Worm (Caenorhabditis elegans): Measurements from ENCODE around the gene mak-1.
A peak's percentile ranks its signal among the peaks of the same experiment; 100 is the strongest.

Gene mak-1

ce11 chrII:8751686-8752085 lies 7.8 kb downstream of the mak-1 start, which contains the start of gene atf-2:
atf-2 (plus strand) TSS chrII:8751986.
- TF ChIP-seq ceh-9 (tag; optimal IDR thresholded peaks at IDR 0.05) (no peak), nfya-1 (tag; optimal IDR thresholded peaks at IDR 0.05; ENCODE audit: insufficient read depth) (no peak), nhr-237 (tag; optimal IDR thresholded peaks at IDR 0.05) (no peak), mdl-1 (tag; optimal IDR thresholded peaks at IDR 0.05) (no peak), daf-12 (tag; optimal IDR thresholded peaks at IDR 0.05) (no peak), ztf-11 (tag; optimal IDR thresholded peaks at IDR 0.05) (no peak)

- TF ChIP-seq nhr-23 (tag; optimal IDR thresholded peaks at IDR 0.05) (no peak), egl-27 (tag; optimal IDR thresholded peaks at IDR 0.05) (no peak), elt-2 (tag; optimal IDR thresholded peaks at IDR 0.05) (no peak), hmg-11 (tag; optimal IDR thresholded peaks at IDR 0.05) (no peak), nhr-28 (tag; optimal IDR thresholded peaks at IDR 0.05) (no peak), nhr-237 (tag; optimal IDR thresholded peaks at IDR 0.05) (no peak), pqm-1 (tag; optimal IDR thresholded peaks at IDR 0.05) (no peak), sea-2 (GFP tag; optimal IDR thresholded peaks at IDR 0.05) (no peak), jun-1 (tag; optimal IDR thresholded peaks at IDR 0.05) (no peak), nhr-25 (tag; optimal IDR thresholded peaks at IDR 0.05) (no peak), egl-5 (tag; optimal IDR thresholded peaks at IDR 0.05) (no peak), nhr-43 (tag; optimal IDR thresholded peaks at IDR 0.05; ENCODE audit: poor library complexity, severe bottlenecking) (no peak), mdl-1 (tag; optimal IDR thresholded peaks at IDR 0.05) (no peak), R02D3.7 (tag; optimal IDR thresholded peaks at IDR 0.05) (no peak), eor-1 (tag; optimal IDR thresholded peaks at IDR 0.05) (no peak), unc-39 (tag; optimal IDR thresholded peaks at IDR 0.05) (no peak), fkh-10 (GFP tag; optimal IDR thresholded peaks at IDR 0.05) (no peak), nhr-76 (tag; optimal IDR thresholded peaks at IDR 0.05) (no peak), ztf-4 (tag; optimal IDR thresholded peaks at IDR 0.05) (no peak)
Measured at ce11 chrII:8755270-8755669, 11.4 kb downstream of the mak-1 start, which contains the start of gene K08F8.7. K08F8.7 (minus strand) TSS chrII:8755370.

- TF ChIP-seq lin-15B (tag; optimal IDR thresholded peaks at IDR 0.05) (no peak), unc-62 (GFP tag; optimal IDR thresholded peaks at IDR 0.05) (no peak), nfya-1 (tag; optimal IDR thresholded peaks at IDR 0.05; ENCODE audit: insufficient read depth) (no peak), elt-1 (tag; optimal IDR thresholded peaks at IDR 0.05) (no peak), nhr-28 (tag; optimal IDR thresholded peaks at IDR 0.05) (no peak), nhr-11 (tag; optimal IDR thresholded peaks at IDR 0.05) (no peak), fos-1 (tag; optimal IDR thresholded peaks at IDR 0.05) (no peak), hmg-11 (tag; optimal IDR thresholded peaks at IDR 0.05) (no peak), elt-3 (tag; optimal IDR thresholded peaks at IDR 0.05) (no peak), nhr-12 (tag; optimal IDR thresholded peaks at IDR 0.05) (no peak), fkh-2 (tag; optimal IDR thresholded peaks at IDR 0.05) (no peak), ceh-82 (tag; optimal IDR thresholded peaks at IDR 0.05) (no peak), daf-12 (tag; optimal IDR thresholded peaks at IDR 0.05) (no peak), pha-4 (tag; optimal IDR thresholded peaks at IDR 0.05) (no peak), nhr-23 (tag; optimal IDR thresholded peaks at IDR 0.05) (no peak), ZK546.5 (tag; optimal IDR thresholded peaks at IDR 0.05) (no peak), nhr-43 (tag; optimal IDR thresholded peaks at IDR 0.05; ENCODE audit: poor library complexity, severe bottlenecking) (no peak), eor-1 (tag; optimal IDR thresholded peaks at IDR 0.05) (no peak), sea-2 (GFP tag; optimal IDR thresholded peaks at IDR 0.05) (no peak), nhr-237 (tag; optimal IDR thresholded peaks at IDR 0.05) (no peak)
Measured at ce11 chrII:8759493-8759892, 15.6 kb downstream of the mak-1 start, which contains the start of gene fut-1. fut-1 (minus strand) TSS chrII:8759593.

- TF ChIP-seq lsy-12 (tag; optimal IDR thresholded peaks at IDR 0.05) (no peak), ztf-4 (tag; optimal IDR thresholded peaks at IDR 0.05) (no peak), ceh-9 (tag; optimal IDR thresholded peaks at IDR 0.05) (no peak), pha-4 (tag; optimal IDR thresholded peaks at IDR 0.05) (peak; percentile 20), ceh-82 (tag; optimal IDR thresholded peaks at IDR 0.05) (no peak), elt-2 (tag; optimal IDR thresholded peaks at IDR 0.05) (peak; percentile 56)
Measured at ce11 chrII:8761739-8762138, 17.9 kb downstream of the mak-1 start.

- no peak for TF ChIP-seq tbx-2 (tag; optimal IDR thresholded peaks at IDR 0.05)
Measured at ce11 chrII:8763367-8763766, 19.5 kb downstream of the mak-1 start.

Measured in whole organism, L3 larva.